Worm (Caenorhabditis elegans): ENCODE data around the gene try-1.

DNA sequence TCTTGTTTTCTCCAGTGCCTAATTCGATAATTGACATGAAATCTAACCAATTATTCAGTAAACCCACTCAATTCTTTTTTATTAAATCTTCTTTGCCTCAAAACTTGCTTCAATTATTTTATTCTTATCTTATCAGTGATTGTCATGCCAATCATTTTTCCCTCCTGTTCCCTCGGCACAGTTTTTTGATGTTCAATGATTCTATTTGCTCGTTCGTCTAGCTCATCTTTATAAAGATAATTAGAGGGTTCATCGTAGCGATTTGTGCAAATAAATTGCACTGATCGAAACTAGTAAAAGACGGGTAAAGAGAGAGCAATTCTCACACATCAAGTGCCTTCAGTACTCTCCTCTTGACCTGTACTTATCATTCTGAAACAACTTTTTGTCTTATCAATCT, 18.3 kb upstream of the try-1 start:
- no peak for TF ChIP-seq nhr-237 (tag; optimal IDR thresholded peaks at IDR 0.05)
- TF ChIP-seq lin-13 (tag; optimal IDR thresholded peaks at IDR 0.05), result no peak
- TF ChIP-seq pha-4 (tag; optimal IDR thresholded peaks at IDR 0.05), result no peak
- TF ChIP-seq nhr-76 (tag; optimal IDR thresholded peaks at IDR 0.05), result no peak
- no peak for TF ChIP-seq ztf-11 (tag; optimal IDR thresholded peaks at IDR 0.05)
- no peak for TF ChIP-seq nhr-28 (tag; optimal IDR thresholded peaks at IDR 0.05)
- no peak for TF ChIP-seq snpc-4 (tag; optimal IDR thresholded peaks at IDR 0.05)

All from whole organism, mixed stage, embryonic.